Worm (Caenorhabditis elegans): ENCODE data around the gene lido-11.
"Not testable (repeated sequence)": the region's sequence is repeated elsewhere in the genome, so short reads cannot be mapped to it uniquely, and the experiment has no call there.

lido-11 gene

ce11 chrII:3012133-3012532, 8.4 kb downstream of the lido-11 start, which contains the start of gene C41H7.9:
C41H7.9 (minus strand) TSS chrII:3012233.
- TF ChIP-seq tab-1 (GFP tag; IDR thresholded peaks at IDR 0.05) (no peak), ref-1 (GFP tag; conservative IDR thresholded peaks at IDR 0.05) (no peak), ztf-29 (GFP tag; IDR thresholded peaks at IDR 0.05) (no peak), T22C8.4 (GFP tag; IDR thresholded peaks at IDR 0.05) (no peak)

- TF ChIP-seq ztf-29 (GFP tag; IDR thresholded peaks at IDR 0.05), result no peak
- TF ChIP-seq ref-1 (GFP tag; conservative IDR thresholded peaks at IDR 0.05), result no peak
- no peak for TF ChIP-seq klf-2 (GFP tag; conservative IDR thresholded peaks at IDR 0.05)
- TF ChIP-seq flt-1 (GFP tag; IDR thresholded peaks at IDR 0.05), result 0 out of 2 replicates have a peak, but pooled peaks have one; percentile 2
- no peak for TF ChIP-seq T22C8.4 (GFP tag; IDR thresholded peaks at IDR 0.05)
Measured at ce11 chrII:3014196-3014849, 10.6 kb downstream of the lido-11 start, which contains the start of gene C41H7.2. C41H7.2 (plus strand) TSS chrII:3014817.

ce11 chrII:3019807-3020206, 16.0 kb downstream of the lido-11 start, which contains the start of gene clec-3:
clec-3 (minus strand) TSS chrII:3019907.
- TF ChIP-seq cog-1 (tag; optimal IDR thresholded peaks at IDR 0.05) (no peak), med-1 (GFP tag; optimal IDR thresholded peaks at IDR 0.05; ENCODE audit: insufficient read depth) (no peak), tab-1 (GFP tag; IDR thresholded peaks at IDR 0.05) (no peak)

ce11 chrII:3020899-3021298, 17.1 kb downstream of the lido-11 start:
- TF ChIP-seq ztf-23 (GFP tag; IDR thresholded peaks at IDR 0.05) (no peak), ztf-29 (GFP tag; IDR thresholded peaks at IDR 0.05) (no peak), cog-1 (tag; optimal IDR thresholded peaks at IDR 0.05) (no peak), flt-1 (GFP tag; IDR thresholded peaks at IDR 0.05) (no peak), T22C8.4 (GFP tag; IDR thresholded peaks at IDR 0.05) (no peak), tab-1 (GFP tag; IDR thresholded peaks at IDR 0.05) (no peak), klf-2 (GFP tag; conservative IDR thresholded peaks at IDR 0.05) (no peak), ref-1 (GFP tag; conservative IDR thresholded peaks at IDR 0.05) (no peak)

- TF ChIP-seq med-1 (GFP tag; optimal IDR thresholded peaks at IDR 0.05; ENCODE audit: insufficient read depth) (no peak), ztf-23 (GFP tag; IDR thresholded peaks at IDR 0.05) (no peak), flt-1 (GFP tag; IDR thresholded peaks at IDR 0.05) (no peak), T22C8.4 (GFP tag; IDR thresholded peaks at IDR 0.05) (no peak), tab-1 (GFP tag; IDR thresholded peaks at IDR 0.05) (no peak), ztf-29 (GFP tag; IDR thresholded peaks at IDR 0.05) (no peak), ref-1 (GFP tag; conservative IDR thresholded peaks at IDR 0.05) (no peak), cog-1 (tag; optimal IDR thresholded peaks at IDR 0.05) (no peak), klf-2 (GFP tag; conservative IDR thresholded peaks at IDR 0.05) (no peak)
Measured at ce11 chrII:3023381-3023935, 19.7 kb downstream of the lido-11 start, which contains the start of gene clec-2. clec-2 (minus strand) TSS chrII:3023431.

- TF ChIP-seq ztf-29 (GFP tag; IDR thresholded peaks at IDR 0.05) (no peak), klf-2 (GFP tag; conservative IDR thresholded peaks at IDR 0.05) (no peak)
Measured at ce11 chrII:3024655-3025054, 20.9 kb downstream of the lido-11 start.

- no peak for TF ChIP-seq ref-1 (GFP tag; conservative IDR thresholded peaks at IDR 0.05)
- TF ChIP-seq ztf-23 (GFP tag; IDR thresholded peaks at IDR 0.05), result no peak
- TF ChIP-seq cog-1 (tag; optimal IDR thresholded peaks at IDR 0.05), result no peak
- no peak for TF ChIP-seq klf-2 (GFP tag; conservative IDR thresholded peaks at IDR 0.05)
- no peak for TF ChIP-seq flt-1 (GFP tag; IDR thresholded peaks at IDR 0.05)
- no peak for TF ChIP-seq ztf-29 (GFP tag; IDR thresholded peaks at IDR 0.05)
- TF ChIP-seq T22C8.4 (GFP tag; IDR thresholded peaks at IDR 0.05), result no peak
Measured at ce11 chrII:3028264-3028663, 24.5 kb downstream of the lido-11 start.

- TF ChIP-seq klf-2 (GFP tag; conservative IDR thresholded peaks at IDR 0.05), result no peak
- TF ChIP-seq T22C8.4 (GFP tag; IDR thresholded peaks at IDR 0.05), result no peak
- no peak for TF ChIP-seq tab-1 (GFP tag; IDR thresholded peaks at IDR 0.05)
- TF ChIP-seq ztf-23 (GFP tag; IDR thresholded peaks at IDR 0.05), result no peak
- no peak for TF ChIP-seq ztf-29 (GFP tag; IDR thresholded peaks at IDR 0.05)
- no peak for TF ChIP-seq med-1 (GFP tag; optimal IDR thresholded peaks at IDR 0.05; ENCODE audit: insufficient read depth)
- TF ChIP-seq flt-1 (GFP tag; IDR thresholded peaks at IDR 0.05), result no peak
- TF ChIP-seq cog-1 (tag; optimal IDR thresholded peaks at IDR 0.05), result no peak
- no peak for TF ChIP-seq ref-1 (GFP tag; conservative IDR thresholded peaks at IDR 0.05)
Measured at ce11 chrII:3030416-3030815, 26.6 kb downstream of the lido-11 start.

- not testable (repeated sequence) for TF ChIP-seq cog-1 (tag; optimal IDR thresholded peaks at IDR 0.05); T22C8.4 (GFP tag; IDR thresholded peaks at IDR 0.05); ztf-23 (GFP tag; IDR thresholded peaks at IDR 0.05)
Measured at ce11 chrII:3032480-3032879, 28.7 kb downstream of the lido-11 start, which contains the start of gene B0454.6. B0454.6 (plus strand) TSS chrII:3032780.

ce11 chrII:3034914-3035313, 31.1 kb downstream of the lido-11 start:
- no peak for TF ChIP-seq cog-1 (tag; optimal IDR thresholded peaks at IDR 0.05)
- no peak for TF ChIP-seq ztf-29 (GFP tag; IDR thresholded peaks at IDR 0.05)
- no peak for TF ChIP-seq klf-2 (GFP tag; conservative IDR thresholded peaks at IDR 0.05)
- no peak for TF ChIP-seq ref-1 (GFP tag; conservative IDR thresholded peaks at IDR 0.05)
- TF ChIP-seq med-1 (GFP tag; optimal IDR thresholded peaks at IDR 0.05; ENCODE audit: insufficient read depth), result no peak
- TF ChIP-seq flt-1 (GFP tag; IDR thresholded peaks at IDR 0.05), result no peak
- 0 out of 2 replicates have a peak, but pooled peaks have one; percentile 30 for TF ChIP-seq T22C8.4 (GFP tag; IDR thresholded peaks at IDR 0.05)
- no peak for TF ChIP-seq ztf-23 (GFP tag; IDR thresholded peaks at IDR 0.05)
- TF ChIP-seq tab-1 (GFP tag; IDR thresholded peaks at IDR 0.05), result no peak
